Worm (Caenorhabditis elegans) whole organism, L1 larva: ENCODE results near the gene C04C3.4.
A peak's percentile ranks its signal among the peaks of the same experiment; 100 is the strongest.
"Not testable (repeated sequence)": the region's sequence is repeated elsewhere in the genome, so short reads cannot be mapped to it uniquely, and the experiment has no call there.

Source experiments
- C04F5.9 ChIP-seq: sonication (generic microtip); optimal IDR thresholded peaks from 2 replicates; lab custom pipeline; 2016; ENCODE audit warnings: missing genetic modification characterization, missing compliant biosample characterization
- C34B4.2 ChIP-seq: sonication (generic microtip); optimal IDR thresholded peaks from 2 replicates; lab custom pipeline; 2017; ENCODE audit warnings: mild to moderate bottlenecking, missing genetic modification characterization, missing compliant biosample characterization
- F16B12.6 ChIP-seq: fragments of 150-350 bp; optimal IDR thresholded peaks from 2 replicates; lab custom pipeline; 2014; ENCODE audit warnings: missing biosample characterization, missing genetic modification characterization
- ama-1 ChIP-seq: fragments of 150-350 bp; optimal IDR thresholded peaks from 2 replicates; lab custom pipeline; 2014
- blmp-1 ChIP-seq: fragments of 150-350 bp; optimal IDR thresholded peaks from 2 replicates; lab custom pipeline; 2014; ENCODE audit warnings: missing biosample characterization, missing genetic modification characterization
- ceh-8 ChIP-seq: fragments of 200-800 bp; sonication (Bioruptor generic); optimal IDR thresholded peaks from 2 replicates; lab custom pipeline; 2018; ENCODE audit warnings: mild to moderate bottlenecking, missing genetic modification characterization, moderate library complexity, missing compliant biosample characterization
- ceh-82 ChIP-seq, 3 experiments: fragments of 150-350 bp in 1 of 3; sonication (generic microtip) in 2 of 3; optimal IDR thresholded peaks; 2 replicates each; lab custom pipeline; 2014 to 2017; ENCODE audit warnings: missing biosample characterization in 3 of 3, missing genetic modification characterization in 3 of 3
- efl-1 ChIP-seq, 4 experiments: fragments of 150-350 bp; optimal IDR thresholded peaks in 3 of 4; peaks in 1 of 4; 1 replicate in 1 of 4; 2 replicates in 3 of 4; lab custom pipeline; 2014; ENCODE audit warnings: missing biosample characterization in 2 of 4, missing genetic modification characterization in 2 of 4, missing genetic modification reagents in 2 of 4
- ets-5 ChIP-seq: fragments of 200-800 bp; sonication (Bioruptor generic); IDR thresholded peaks from 2 replicates; pipeline ENCODE4 v1.3.6; 2022; ENCODE audit warnings: missing genetic modification characterization, missing compliant biosample characterization
- fkh-10 ChIP-seq: sonication (generic microtip); optimal IDR thresholded peaks from 2 replicates; lab custom pipeline; 2017; ENCODE audit warnings: missing biosample characterization, missing genetic modification reagents, missing genetic modification characterization
- fkh-4 ChIP-seq: sonication (generic microtip); optimal IDR thresholded peaks from 2 replicates; lab custom pipeline; 2016; ENCODE audit warnings: missing compliant biosample characterization, missing genetic modification characterization, borderline replicate concordance
- hlh-4 ChIP-seq: sonication (generic microtip); optimal IDR thresholded peaks from 2 replicates; lab custom pipeline; 2016; ENCODE audit warnings: mild to moderate bottlenecking, missing genetic modification characterization, missing compliant biosample characterization
- hpl-2 ChIP-seq: fragments of 150-350 bp; optimal IDR thresholded peaks from 2 replicates; lab custom pipeline; 2014; ENCODE audit warnings: missing biosample characterization, missing genetic modification reagents, missing genetic modification characterization
- irx-1 ChIP-seq: sonication (generic microtip); optimal IDR thresholded peaks from 2 replicates; lab custom pipeline; 2016; ENCODE audit warnings: missing genetic modification characterization, missing compliant biosample characterization
- lin-13 ChIP-seq: fragments of 150-350 bp; optimal IDR thresholded peaks from 2 replicates; lab custom pipeline; 2014; ENCODE audit warnings: missing biosample characterization, missing genetic modification reagents, missing genetic modification characterization
- lin-14 ChIP-seq: fragments of 200-800 bp; sonication (Bioruptor generic); optimal IDR thresholded peaks from 2 replicates; lab custom pipeline; 2018; ENCODE audit warnings: mild to moderate bottlenecking, missing genetic modification characterization, moderate library complexity, missing compliant biosample characterization
- lin-15B ChIP-seq: fragments of 150-350 bp; sonication (generic microtip); optimal IDR thresholded peaks from 3 replicates; lab custom pipeline; 2014; ENCODE audit warnings: missing biosample characterization, missing genetic modification characterization
- lin-35 ChIP-seq, 2 experiments: fragments of 150-350 bp; optimal IDR thresholded peaks; 2 replicates each; lab custom pipeline; 2014; ENCODE audit warnings: missing biosample characterization in 2 of 2, missing genetic modification characterization in 2 of 2, missing genetic modification reagents in 2 of 2
- lir-3 ChIP-seq: sonication (generic microtip); optimal IDR thresholded peaks from 2 replicates; lab custom pipeline; 2016; ENCODE audit warnings: mild to moderate bottlenecking, missing genetic modification characterization, moderate library complexity, missing compliant biosample characterization; ENCODE audit not compliant: poor library complexity
- lsy-2 ChIP-seq, 2 experiments: fragments of 150-350 bp; optimal IDR thresholded peaks; 2 replicates each; lab custom pipeline; 2014; ENCODE audit warnings: missing biosample characterization in 2 of 2, missing genetic modification characterization in 2 of 2
- mdl-1 ChIP-seq, 2 experiments: fragments of 150-350 bp; optimal IDR thresholded peaks; 2 replicates each; lab custom pipeline; 2014 to 2017; ENCODE audit warnings: missing biosample characterization in 2 of 2, missing genetic modification characterization in 2 of 2, inconsistent platforms in 1 of 2
- mef-2 ChIP-seq: fragments of 150-350 bp; optimal IDR thresholded peaks from 2 replicates; lab custom pipeline; 2014; ENCODE audit warnings: missing biosample characterization, missing genetic modification characterization
- nhr-11 ChIP-seq: fragments of 150-350 bp; optimal IDR thresholded peaks from 2 replicates; lab custom pipeline; 2014; ENCODE audit warnings: missing biosample characterization, missing genetic modification characterization
- nhr-71 ChIP-seq: sonication (generic microtip); optimal IDR thresholded peaks from 2 replicates; lab custom pipeline; 2016; ENCODE audit warnings: mild to moderate bottlenecking, missing genetic modification characterization, moderate library complexity, missing compliant biosample characterization
- nhr-76 ChIP-seq: sonication (generic microtip); optimal IDR thresholded peaks from 2 replicates; lab custom pipeline; 2017; ENCODE audit warnings: missing biosample characterization, missing genetic modification characterization
- nhr-85 ChIP-seq: sonication (generic microtip); peaks from one replicate; lab custom pipeline; 2016; ENCODE audit warnings: missing genetic modification characterization, inconsistent platforms, missing compliant biosample characterization
- skn-1 ChIP-seq: fragments of 150-350 bp; optimal IDR thresholded peaks from 2 replicates; lab custom pipeline; 2014; ENCODE audit warnings: missing biosample characterization, missing genetic modification characterization
- sup-37 ChIP-seq: fragments of 200-800 bp; sonication (Bioruptor generic); optimal IDR thresholded peaks from 2 replicates; lab custom pipeline; 2018; ENCODE audit warnings: mild to moderate bottlenecking, missing genetic modification characterization, missing compliant biosample characterization
- unc-98 ChIP-seq: fragments of 200-800 bp; sonication (Bioruptor generic); IDR thresholded peaks from 2 replicates; pipeline ENCODE4 v1.3.6; 2022; ENCODE audit warnings: missing genetic modification characterization, missing compliant biosample characterization
- ztf-11 ChIP-seq, 2 experiments: sonication (generic microtip); optimal IDR thresholded peaks; 2 replicates each; lab custom pipeline; 2016 to 2017; ENCODE audit warnings: missing genetic modification characterization in 2 of 2, missing biosample characterization in 1 of 2, missing compliant biosample characterization in 1 of 2
- ztf-4 ChIP-seq: fragments of 150-350 bp; optimal IDR thresholded peaks from 2 replicates; lab custom pipeline; 2014; ENCODE audit warnings: missing biosample characterization, missing genetic modification characterization

The C04C3.4 gene

ce11 chrIV:3394066-3394465 lies at the start of gene C04C3.4:
C04C3.4 (plus strand) TSS chrIV:3394366.
- TF ChIP-seq nhr-11, irx-1, F16B12.6 (tag; lab: Kevin White, UChicago): not testable (repeated sequence)
- TF ChIP-seq, all 84 proteins: peak for 0; not testable (repeated sequence) for 84

ce11 chrIV:3345484-3345883 lies 48.7 kb upstream of the C04C3.4 start:
- TF ChIP-seq ets-5 (GFP tag; lab: Robert Waterston, UW) (no peak), ztf-11 (tag; optimal IDR thresholded peaks at IDR 0.05; lab: Kevin White, UChicago) (no peak), C04F5.9 (no peak), mdl-1 (tag; optimal IDR thresholded peaks at IDR 0.05; lab: Kevin White, UChicago) (no peak), fkh-10 (GFP tag; lab: Kevin White, UChicago) (no peak), C34B4.2 (tag; lab: Kevin White, UChicago) (no peak), ama-1 (lab: Kevin White, UChicago) (no peak), skn-1 (tag; lab: Kevin White, UChicago) (no peak), hpl-2 (no peak), nhr-71 (no peak), ceh-82 (tag; optimal IDR thresholded peaks at IDR 0.05; lab: Kevin White, UChicago) (no peak)

- TF ChIP-seq ceh-8 (GFP tag; lab: Kevin White, UChicago): peak; percentile 83
- no peak for TF ChIP-seq nhr-76 (tag; lab: Kevin White, UChicago)
- no peak for TF ChIP-seq skn-1 (tag; lab: Kevin White, UChicago)
- TF ChIP-seq hlh-4 (tag; lab: Kevin White, UChicago): no peak
- TF ChIP-seq lir-3 (tag; lab: Kevin White, UChicago): no peak
- no peak for TF ChIP-seq lin-35 (GFP tag; optimal IDR thresholded peaks at IDR 0.05; lab: Kevin White, UChicago)
- peak; percentile 1 for TF ChIP-seq lin-14 (GFP tag; lab: Kevin White, UChicago)
- TF ChIP-seq efl-1 (optimal IDR thresholded peaks at IDR 0.05; lab: Kevin White, UChicago): no peak
- TF ChIP-seq efl-1 (GFP tag; optimal IDR thresholded peaks at IDR 0.05 in 1 of 2; lab: Kevin White, UChicago): peak in 1 of 2 experiments; percentile 41
- no peak for TF ChIP-seq lin-15B (tag; lab: Kevin White, UChicago)
These were observed 45.8 kb upstream of the C04C3.4 start for ce11 chrIV:3348334-3348733.

ce11 chrIV:3349977-3350580 lies 44.1 kb upstream of the C04C3.4 start, which contains the start of gene elks-1:
elks-1 (minus strand) TSS chrIV:3350027.
- peak; percentile 19 for TF ChIP-seq lin-14 (GFP tag; lab: Kevin White, UChicago)
- TF ChIP-seq ceh-82 (tag; optimal IDR thresholded peaks at IDR 0.05; lab: Kevin White, UChicago): peak in 1 of 3 experiments; percentile 32
- TF ChIP-seq efl-1 (optimal IDR thresholded peaks at IDR 0.05; lab: Kevin White, UChicago): peak; percentile 42 to 57
- TF ChIP-seq efl-1 (GFP tag; optimal IDR thresholded peaks at IDR 0.05 in 1 of 2; lab: Kevin White, UChicago): peak in 1 of 2 experiments; percentile 75
- TF ChIP-seq blmp-1 (tag; lab: Kevin White, UChicago): peak; percentile 7
- peak in 1 of 2 experiments; percentile 21 for TF ChIP-seq lsy-2 (tag; optimal IDR thresholded peaks at IDR 0.05; lab: Kevin White, UChicago)
- no peak for TF ChIP-seq ztf-11 (tag; optimal IDR thresholded peaks at IDR 0.05; lab: Kevin White, UChicago)
- no peak for TF ChIP-seq lin-15B (tag; lab: Kevin White, UChicago)
- TF ChIP-seq, all 84 proteins: peak for 5

- no peak for TF ChIP-seq fkh-4 (tag; lab: Kevin White, UChicago)
- TF ChIP-seq lin-13 (GFP tag; lab: Kevin White, UChicago): no peak
- peak; percentile 90 for TF ChIP-seq blmp-1 (tag; lab: Kevin White, UChicago)
- TF ChIP-seq unc-98 (GFP tag; lab: Robert Waterston, UW): no peak
- TF ChIP-seq nhr-85: peak; percentile 55
- TF ChIP-seq ztf-4 (tag; lab: Kevin White, UChicago): no peak
- TF ChIP-seq ceh-82 (tag; optimal IDR thresholded peaks at IDR 0.05; lab: Kevin White, UChicago): peak in 1 of 3 experiments; percentile 16
- no peak for TF ChIP-seq lin-15B (tag; lab: Kevin White, UChicago)
- TF ChIP-seq mef-2 (tag; lab: Kevin White, UChicago): no peak
- no peak for TF ChIP-seq fkh-10 (GFP tag; lab: Kevin White, UChicago)
- TF ChIP-seq sup-37 (GFP tag; lab: Kevin White, UChicago): no peak
- TF ChIP-seq lin-14 (GFP tag; lab: Kevin White, UChicago): peak; percentile 28
These were observed 42.1 kb upstream of the C04C3.4 start for ce11 chrIV:3352019-3352418.
